Worm (Caenorhabditis elegans): ENCODE measurements around the gene F53F8.6.

DNA sequence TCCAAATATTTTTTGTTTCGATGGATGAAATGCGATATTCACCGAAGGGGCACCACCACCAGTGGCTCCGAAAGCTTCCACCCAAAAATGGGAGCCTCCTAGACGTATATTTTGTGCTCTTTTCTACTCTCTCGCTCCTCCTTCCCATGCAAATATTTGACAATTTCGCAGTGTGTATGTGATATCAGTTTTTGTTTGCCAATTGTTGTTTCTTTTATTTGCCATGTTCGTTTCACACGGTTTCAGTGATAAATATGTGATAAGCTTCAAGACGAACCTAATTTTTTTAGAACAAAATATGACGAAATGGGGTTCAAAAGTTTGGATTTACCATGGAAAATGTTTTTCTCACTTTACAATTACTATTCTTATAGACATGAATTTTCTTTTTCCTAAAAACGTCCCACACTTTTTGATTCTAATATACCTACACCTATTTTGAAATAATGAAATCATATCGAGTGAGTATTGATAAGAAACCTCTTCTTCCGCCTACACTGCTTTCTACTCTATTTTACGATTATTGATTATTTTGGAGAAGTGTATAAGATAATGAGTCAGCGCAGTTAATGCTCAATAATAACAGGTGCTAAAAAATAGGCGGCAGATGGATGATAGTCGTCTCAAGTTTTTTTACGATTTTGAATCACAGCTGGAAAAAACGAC is 49.9 kb downstream of the F53F8.6 start:
- no peak for TF ChIP-seq unc-62 (GFP tag; optimal IDR thresholded peaks at IDR 0.05)
- TF ChIP-seq pha-4 (tag; optimal IDR thresholded peaks at IDR 0.05), result peak; percentile 89
- TF ChIP-seq snpc-4 (tag; optimal IDR thresholded peaks at IDR 0.05), result no peak
- no peak for TF ChIP-seq sptf-1 (tag; optimal IDR thresholded peaks at IDR 0.05)
- TF ChIP-seq nhr-12 (tag; optimal IDR thresholded peaks at IDR 0.05), result no peak
- TF ChIP-seq nhr-28 (tag; optimal IDR thresholded peaks at IDR 0.05), result no peak
- TF ChIP-seq nhr-2 (tag; optimal IDR thresholded peaks at IDR 0.05), result no peak
- no peak for TF ChIP-seq elt-3 (tag; optimal IDR thresholded peaks at IDR 0.05)
